In genomic region chr3R:21628213-21628800, dm6 we compare ENCODE assay signal across 1 fruit fly cellular context.
TF ChIP-seq lines count a peak whose summit lies in the region.

No protein-coding gene starts in this region.

TF ChIP-seq in whole organism, prepupa, 60 proteins besides CTCF, POLR2A, EP300 and RAD21 (continued from another document):
- TF ChIP-seq CG15336 (GFP tag; IDR thresholded peaks at IDR 0.05; lab: Robert Waterston, UW) (no peak), Hr4 (GFP tag; optimal IDR thresholded peaks at IDR 0.05; lab: Kevin White, UChicago) (no peak), topi (GFP tag; optimal IDR thresholded peaks at IDR 0.05; lab: Kevin White, UChicago) (no peak), cyc (GFP tag; optimal IDR thresholded peaks at IDR 0.05; lab: Kevin White, UChicago) (no peak), CG10669 (GFP tag; optimal IDR thresholded peaks at IDR 0.05; lab: Kevin White, UChicago) (no peak), Ets21C (GFP tag; optimal IDR thresholded peaks at IDR 0.05; lab: Kevin White, UChicago) (no peak)
